Fruit fly (Drosophila melanogaster): ENCODE results near the gene CG34180.
A peak's percentile ranks its signal among the peaks of the same experiment; 100 is the strongest.

The CG34180 gene

dm6 chr2L:6019352-6020131, 40.8 kb upstream of the CG34180 start, which contains the start of gene H2.0 (continued):
- TF ChIP-seq CG31627 (GFP tag; optimal IDR thresholded peaks at IDR 0.05): peak; percentile 59
- TF ChIP-seq Met (GFP tag; optimal IDR thresholded peaks at IDR 0.05): peak; percentile 68
- TF ChIP-seq svp (GFP tag): peak; percentile 91
- TF ChIP-seq CG15336 (GFP tag; IDR thresholded peaks at IDR 0.05): peak; percentile 68
- no peak for TF ChIP-seq Hr38 (GFP tag; optimal IDR thresholded peaks at IDR 0.05)
- TF ChIP-seq ss (GFP tag; optimal IDR thresholded peaks at IDR 0.05): peak; percentile 31 to 72
- peak; percentile 55 for TF ChIP-seq CG8632 (GFP tag; optimal IDR thresholded peaks at IDR 0.05)
- TF ChIP-seq OdsH (GFP tag; optimal IDR thresholded peaks at IDR 0.05): peak; percentile 73
- TF ChIP-seq CG9139 (GFP tag; optimal IDR thresholded peaks at IDR 0.05): peak; percentile 44
- TF ChIP-seq fd85E (GFP tag; optimal IDR thresholded peaks at IDR 0.05): no peak

dm6 chr2L:6020535-6020934, 39.8 kb upstream of the CG34180 start, which contains the start of gene CG13996:
Gene CG13996 (plus strand): TSS chr2L:6020835.
- TF ChIP-seq CG9139 (GFP tag; optimal IDR thresholded peaks at IDR 0.05): no peak
- TF ChIP-seq CG6163 (GFP tag; IDR thresholded peaks at IDR 0.05): no peak
- no peak for TF ChIP-seq fd59A (GFP tag; optimal IDR thresholded peaks at IDR 0.05)
- TF ChIP-seq CG31627 (GFP tag; optimal IDR thresholded peaks at IDR 0.05): no peak
- TF ChIP-seq CG6854 (GFP tag; optimal IDR thresholded peaks at IDR 0.05): no peak
- no peak for TF ChIP-seq topi (GFP tag; optimal IDR thresholded peaks at IDR 0.05)
- TF ChIP-seq CG6792 (GFP tag; optimal IDR thresholded peaks at IDR 0.05): no peak
- TF ChIP-seq salr (GFP tag; optimal IDR thresholded peaks at IDR 0.05): no peak
- no peak for TF ChIP-seq pdm3 (GFP tag; optimal IDR thresholded peaks at IDR 0.05)
- TF ChIP-seq CG3919 (GFP tag; optimal IDR thresholded peaks at IDR 0.05): no peak

DNA sequence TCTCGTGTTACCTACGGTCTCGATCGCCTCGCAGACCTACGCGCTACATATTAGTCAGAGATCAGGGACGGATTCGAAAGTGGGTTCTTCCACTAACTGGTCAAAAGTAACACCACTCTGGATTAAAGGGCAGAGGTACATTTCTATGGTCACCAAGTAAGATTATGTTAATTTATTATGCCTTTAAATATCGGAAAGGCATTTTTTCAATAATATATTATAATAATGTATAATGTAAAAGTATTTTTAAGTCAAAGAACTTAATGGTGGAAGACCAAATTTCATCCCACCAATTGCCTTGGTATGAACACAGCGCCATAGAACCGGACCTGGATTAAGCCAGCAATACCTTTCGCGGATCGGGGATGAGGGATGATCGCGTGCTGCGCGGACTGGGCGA, 37.5 kb upstream of the CG34180 start:
- peak; percentile 73 for TF ChIP-seq CG6808 (GFP tag; optimal IDR thresholded peaks at IDR 0.05)
- no peak for TF ChIP-seq Hr38 (GFP tag; optimal IDR thresholded peaks at IDR 0.05)
- TF ChIP-seq Smox (GFP tag; optimal IDR thresholded peaks at IDR 0.05): peak; percentile 21
- TF ChIP-seq CG6276 (GFP tag; optimal IDR thresholded peaks at IDR 0.05): peak; percentile 37
- TF ChIP-seq CG10631 (GFP tag; optimal IDR thresholded peaks at IDR 0.05): peak; percentile 64
- no peak for TF ChIP-seq CG4318 (GFP tag; optimal IDR thresholded peaks at IDR 0.05)
- peak; percentile 58 for TF ChIP-seq Sox15 (GFP tag; optimal IDR thresholded peaks at IDR 0.05)
- TF ChIP-seq CG8119 (GFP tag; IDR thresholded peaks at IDR 0.05): no peak
- peak; percentile 78 for TF ChIP-seq CG11902 (GFP tag; optimal IDR thresholded peaks at IDR 0.05)
- TF ChIP-seq salr (GFP tag; optimal IDR thresholded peaks at IDR 0.05): peak; percentile 9 to 27
- peak; percentile 20; the same call in 1 of the 2 replicates for TF ChIP-seq Gug (GFP tag; IDR thresholded peaks at IDR 0.05)
- TF ChIP-seq CG32006 (GFP tag; optimal IDR thresholded peaks at IDR 0.05): peak; percentile 63
- peak; percentile 80 for TF ChIP-seq Ets96B (tag; optimal IDR thresholded peaks at IDR 0.05)
- no peak for TF ChIP-seq CG11294 (GFP tag; IDR thresholded peaks at IDR 0.05)
- TF ChIP-seq cyc (GFP tag; optimal IDR thresholded peaks at IDR 0.05): peak; percentile 64
- peak; percentile 58 for TF ChIP-seq fd59A (GFP tag; optimal IDR thresholded peaks at IDR 0.05)
- TF ChIP-seq CG34406 (GFP tag; optimal IDR thresholded peaks at IDR 0.05): peak; percentile 61
- TF ChIP-seq eg (GFP tag; IDR thresholded peaks at IDR 0.05): 0 out of 3 replicates have a peak, but pooled peaks have one; percentile 28
- no peak for TF ChIP-seq pdm3 (GFP tag; optimal IDR thresholded peaks at IDR 0.05)
- peak; percentile 46 for TF ChIP-seq Sox14 (GFP tag; optimal IDR thresholded peaks at IDR 0.05)
- no peak for TF ChIP-seq CG15336 (GFP tag; IDR thresholded peaks at IDR 0.05)
- peak; percentile 59 for TF ChIP-seq Met (GFP tag; optimal IDR thresholded peaks at IDR 0.05)
- peak; percentile 79 for TF ChIP-seq acj6 (GFP tag; optimal IDR thresholded peaks at IDR 0.05)
- no peak for TF ChIP-seq Ets21C (GFP tag; optimal IDR thresholded peaks at IDR 0.05)
- peak; percentile 55 for TF ChIP-seq CG8319 (GFP tag; optimal IDR thresholded peaks at IDR 0.05)
- TF ChIP-seq svp (GFP tag): peak; percentile 86
- peak; percentile 27 for TF ChIP-seq Hr39 (GFP tag; optimal IDR thresholded peaks at IDR 0.05)
- TF ChIP-seq Sox102F (GFP tag; optimal IDR thresholded peaks at IDR 0.05): peak; percentile 40
- TF ChIP-seq spab (GFP tag; optimal IDR thresholded peaks at IDR 0.05): peak; percentile 73
- peak; percentile 85 to 89 for TF ChIP-seq ss (GFP tag; optimal IDR thresholded peaks at IDR 0.05)
- peak; percentile 32 for TF ChIP-seq net (GFP tag; optimal IDR thresholded peaks at IDR 0.05)
- TF ChIP-seq CG7368 (GFP tag; optimal IDR thresholded peaks at IDR 0.05): peak; percentile 10
- peak; percentile 5 for TF ChIP-seq CG6854 (GFP tag; optimal IDR thresholded peaks at IDR 0.05)
- peak; percentile 60 for TF ChIP-seq topi (GFP tag; optimal IDR thresholded peaks at IDR 0.05)
- peak; percentile 51 for TF ChIP-seq CG8632 (GFP tag; optimal IDR thresholded peaks at IDR 0.05)
- TF ChIP-seq lz (GFP tag; optimal IDR thresholded peaks at IDR 0.05): peak; percentile 56
- peak; percentile 75 for TF ChIP-seq CG3032 (tag; optimal IDR thresholded peaks at IDR 0.05)
- peak; percentile 54 for TF ChIP-seq CG6792 (GFP tag; optimal IDR thresholded peaks at IDR 0.05)
